Worm (Caenorhabditis elegans): ENCODE measurements around the gene C18F10.7.

Gene C18F10.7

ce11 chrIII:6261985-6262384, 16.2 kb downstream of the C18F10.7 start, which contains the start of gene srg-4:
TSS of gene srg-4 (minus strand) at chrIII:6262085.
- TF ChIP-seq lsl-1 (GFP tag; optimal IDR thresholded peaks at IDR 0.05) (no peak), ceh-27 (GFP tag; optimal IDR thresholded peaks at IDR 0.05) (no peak), lsy-27 (tag; optimal IDR thresholded peaks at IDR 0.05; ENCODE audit: borderline replicate concordance, insufficient read depth) (no peak), rpc-1 (optimal IDR thresholded peaks at IDR 0.05) (no peak), rpc-1 (tag; optimal IDR thresholded peaks at IDR 0.05) (no peak), Y79H2A.3 (GFP tag; conservative IDR thresholded peaks at IDR 0.05) (no peak), F33H1.4 (GFP tag; IDR thresholded peaks at IDR 0.05) (no peak), egrh-3 (GFP tag; IDR thresholded peaks at IDR 0.05) (no peak), aptf-3 (GFP tag; IDR thresholded peaks at IDR 0.05) (no peak), attf-3 (GFP tag; conservative IDR thresholded peaks at IDR 0.05) (no peak), ztf-18 (tag; optimal IDR thresholded peaks at IDR 0.05) (no peak), madf-6 (GFP tag; IDR thresholded peaks at IDR 0.05) (no peak), B0019.2 (GFP tag; conservative IDR thresholded peaks at IDR 0.05) (no peak), die-1 (tag; optimal IDR thresholded peaks at IDR 0.05) (no peak), hmg-20 (GFP tag; IDR thresholded peaks at IDR 0.05) (no peak), efl-1 (GFP tag; optimal IDR thresholded peaks at IDR 0.05) (no peak), T07F8.4 (tag; optimal IDR thresholded peaks at IDR 0.05) (no peak)

ce11 chrIII:6260115-6260514, 18.0 kb downstream of the C18F10.7 start, which contains the start of gene srg-2:
TSS of gene srg-2 (minus strand) at chrIII:6260215.
- TF ChIP-seq Y67H2A.10 (GFP tag; conservative IDR thresholded peaks at IDR 0.05) (no peak), nhr-27 (tag; optimal IDR thresholded peaks at IDR 0.05) (no peak), T26A5.8 (tag; optimal IDR thresholded peaks at IDR 0.05) (no peak), ceh-58 (GFP tag; IDR thresholded peaks at IDR 0.05) (no peak), K12H6.12 (tag; optimal IDR thresholded peaks at IDR 0.05) (no peak), F37B4.10 (GFP tag; IDR thresholded peaks at IDR 0.05) (no peak), snpc-1.1 (tag; optimal IDR thresholded peaks at IDR 0.05; ENCODE audit: insufficient read depth) (no peak), nfyb-1 (GFP tag; IDR thresholded peaks at IDR 0.05) (no peak), ceh-79 (tag; optimal IDR thresholded peaks at IDR 0.05) (no peak), nfya-1 (tag; optimal IDR thresholded peaks at IDR 0.05; ENCODE audit: borderline replicate concordance, insufficient read depth) (no peak), nhr-80 (tag; optimal IDR thresholded peaks at IDR 0.05) (no peak), hlh-12 (tag; optimal IDR thresholded peaks at IDR 0.05) (no peak), let-607 (tag; optimal IDR thresholded peaks at IDR 0.05) (no peak), hsf-1 (GFP tag; IDR thresholded peaks at IDR 0.05) (no peak)

ce11 chrIII:6258262-6258661, 19.9 kb downstream of the C18F10.7 start, which contains the start of gene srg-1:
TSS of gene srg-1 (minus strand) at chrIII:6258362.
- TF ChIP-seq F33H1.4 (GFP tag; IDR thresholded peaks at IDR 0.05) (no peak), T07F8.4 (tag; optimal IDR thresholded peaks at IDR 0.05) (no peak), rcor-1 (GFP tag; IDR thresholded peaks at IDR 0.05) (no peak), ceh-91 (GFP tag; IDR thresholded peaks at IDR 0.05) (no peak), hmg-1.2 (GFP tag; IDR thresholded peaks at IDR 0.05) (no peak)

ce11 chrIII:6256675-6257074, 21.5 kb downstream of the C18F10.7 start, which contains the start of gene srg-9:
TSS of gene srg-9 (minus strand) at chrIII:6256775.
- TF ChIP-seq lag-1 (GFP tag; IDR thresholded peaks at IDR 0.05): no peak
- no peak for TF ChIP-seq lin-35 (GFP tag; optimal IDR thresholded peaks at IDR 0.05)

Measured in whole organism, young adult.